Fruit fly (Drosophila melanogaster) whole organism, embryonic: Measurements from ENCODE around the gene CG34298.
A peak's percentile ranks its signal among the peaks of the same experiment; 100 is the strongest.

Source experiments
- Abd-B ChIP-seq: fragments of 200-800 bp; sonication (Bioruptor generic); optimal IDR thresholded peaks from 2 replicates; lab custom pipeline; 2018; ENCODE audit warnings: missing biosample characterization, mild to moderate bottlenecking, missing genetic modification characterization, moderate library complexity
- Asciz ChIP-seq: fragments of 200-800 bp; sonication (Bioruptor generic); optimal IDR thresholded peaks from 2 replicates; lab custom pipeline; 2017; ENCODE audit warnings: missing biosample characterization, mild to moderate bottlenecking, missing genetic modification characterization, missing genetic modification reagents
- CG10654 ChIP-seq: fragments of 200-800 bp; sonication (Bioruptor generic); optimal IDR thresholded peaks from 2 replicates; lab custom pipeline; 2016; ENCODE audit warnings: missing biosample characterization, missing genetic modification characterization
- CG10959 ChIP-seq: fragments of 200-800 bp; sonication (Bioruptor generic); IDR thresholded peaks from 2 replicates; pipeline ENCODE4 v1.3.6; 2022; ENCODE audit warnings: missing biosample characterization, missing genetic modification characterization
- CG11695 ChIP-seq: fragments of 200-800 bp; sonication (Bioruptor generic); IDR thresholded peaks from 3 replicates; pipeline ENCODE4 v1.3.6; 2022; ENCODE audit warnings: missing biosample characterization, missing genetic modification characterization
- CG11723 ChIP-seq: fragments of 200-800 bp; sonication (Bioruptor generic); optimal IDR thresholded peaks from 2 replicates; lab custom pipeline; 2017; ENCODE audit warnings: missing biosample characterization, mild to moderate bottlenecking, missing genetic modification characterization
- CG12299 ChIP-seq: fragments of 200-800 bp; sonication (Bioruptor generic); optimal IDR thresholded peaks from 2 replicates; lab custom pipeline; 2018; ENCODE audit warnings: missing biosample characterization, mild to moderate bottlenecking, missing genetic modification characterization
- CG13296 ChIP-seq: fragments of 200-800 bp; sonication (Bioruptor generic); optimal IDR thresholded peaks from 3 replicates; lab custom pipeline; 2018; ENCODE audit warnings: missing biosample characterization, mild to moderate bottlenecking, missing genetic modification characterization
- CG14860 ChIP-seq: fragments of 200-800 bp; sonication (Bioruptor generic); IDR thresholded peaks from 3 replicates; pipeline ENCODE4 v1.3.6; 2022; ENCODE audit warnings: missing biosample characterization, missing genetic modification characterization; ENCODE audit not compliant: partially characterized antibody
- CG15011 ChIP-seq: fragments of 200-800 bp; sonication (Bioruptor generic); optimal IDR thresholded peaks from 3 replicates; lab custom pipeline; 2018; ENCODE audit warnings: missing biosample characterization, mild to moderate bottlenecking, missing genetic modification characterization
- CG1647 ChIP-seq: fragments of 200-800 bp; sonication (Bioruptor generic); optimal IDR thresholded peaks from 3 replicates; lab custom pipeline; 2016; ENCODE audit warnings: missing biosample characterization, missing genetic modification characterization
- CG17361 ChIP-seq: fragments of 200-800 bp; sonication (Bioruptor generic); IDR thresholded peaks from 3 replicates; pipeline ENCODE4 v1.3.6; 2022; ENCODE audit warnings: missing biosample characterization, missing genetic modification characterization
- CG18262 ChIP-seq: fragments of 200-800 bp; optimal IDR thresholded peaks from 3 replicates; lab custom pipeline; 2019; ENCODE audit warnings: missing biosample characterization, mild to moderate bottlenecking, missing genetic modification characterization, moderate library complexity
- CG30403 ChIP-seq: fragments of 200-800 bp; sonication (Bioruptor generic); optimal IDR thresholded peaks from 3 replicates; lab custom pipeline; 2016; ENCODE audit warnings: missing biosample characterization, missing genetic modification characterization
- CG31365 ChIP-seq: fragments of 200-800 bp; sonication (Bioruptor generic); optimal IDR thresholded peaks from 2 replicates; lab custom pipeline; 2018; ENCODE audit warnings: missing biosample characterization, mild to moderate bottlenecking, missing genetic modification characterization
- CG3726 ChIP-seq: fragments of 200-800 bp; sonication (Bioruptor generic); IDR thresholded peaks from 3 replicates; pipeline ENCODE4, ENCODE4 v1.3.6; 2022; ENCODE audit warnings: missing biosample characterization, missing genetic modification characterization
- CG5180 ChIP-seq: fragments of 200-800 bp; sonication (Bioruptor generic); optimal IDR thresholded peaks from 3 replicates; lab custom pipeline; 2017; ENCODE audit warnings: missing biosample characterization, missing genetic modification characterization, mild to moderate bottlenecking, moderate library complexity, missing genetic modification reagents
- CG6791 ChIP-seq: fragments of 200-800 bp; sonication (Bioruptor generic); IDR thresholded peaks from 3 replicates; pipeline ENCODE4 v1.3.6; 2022; ENCODE audit warnings: missing biosample characterization, missing genetic modification characterization; ENCODE audit not compliant: partially characterized antibody
- CG9817 ChIP-seq: fragments of 200-800 bp; sonication (Bioruptor generic); optimal IDR thresholded peaks from 2 replicates; lab custom pipeline; 2018; ENCODE audit warnings: missing biosample characterization, mild to moderate bottlenecking, missing genetic modification characterization, moderate library complexity
- CG9876 ChIP-seq: fragments of 200-800 bp; sonication (Bioruptor generic); optimal IDR thresholded peaks from 2 replicates; lab custom pipeline; 2016; ENCODE audit warnings: missing biosample characterization, missing genetic modification characterization
- Camta ChIP-seq: fragments of 200-800 bp; sonication (Bioruptor generic); optimal IDR thresholded peaks from 2 replicates; lab custom pipeline; 2016; ENCODE audit warnings: missing biosample characterization, missing genetic modification characterization
- Ets97D ChIP-seq: fragments of 200-800 bp; sonication (Bioruptor generic); optimal IDR thresholded peaks from 3 replicates; lab custom pipeline; 2016; ENCODE audit warnings: missing biosample characterization, missing genetic modification characterization
- Fer1 ChIP-seq: fragments of 200-800 bp; sonication (Bioruptor generic); optimal IDR thresholded peaks from 2 replicates; lab custom pipeline; 2017; ENCODE audit warnings: missing biosample characterization, mild to moderate bottlenecking, missing genetic modification characterization
- Gsc ChIP-seq: fragments of 200-800 bp; sonication (Bioruptor generic); IDR thresholded peaks from 2 replicates; pipeline ENCODE4 v1.3.6; 2022; ENCODE audit warnings: missing biosample characterization, missing genetic modification characterization
- HLH3B ChIP-seq: fragments of 200-800 bp; sonication (Bioruptor generic); IDR thresholded peaks from 2 replicates; pipeline ENCODE4 v1.3.6; 2022; ENCODE audit warnings: missing biosample characterization, missing genetic modification characterization
- MESR4 ChIP-seq: fragments of 200-800 bp; sonication (Bioruptor generic); optimal IDR thresholded peaks from 2 replicates; lab custom pipeline; 2018; ENCODE audit warnings: missing biosample characterization, mild to moderate bottlenecking, missing genetic modification characterization, moderate library complexity
- Ssrp ChIP-seq: fragments of 200-800 bp; sonication (Bioruptor generic); optimal IDR thresholded peaks from 2 replicates; lab custom pipeline; 2018; ENCODE audit warnings: missing biosample characterization, mild to moderate bottlenecking, missing genetic modification characterization, moderate library complexity
- Tbp ChIP-seq: fragments of >200 bp; optimal IDR thresholded peaks from 2 replicates; lab custom pipeline; 2018; ENCODE audit warnings: missing biosample characterization, missing genetic modification characterization
- Xbp1 ChIP-seq: fragments of 200-800 bp; sonication (Bioruptor generic); optimal IDR thresholded peaks from 3 replicates; lab custom pipeline; 2016; ENCODE audit warnings: missing biosample characterization, mild to moderate bottlenecking, missing genetic modification characterization
- ase ChIP-seq: fragments of 200-800 bp; sonication (Bioruptor generic); IDR thresholded peaks from 3 replicates; pipeline ENCODE4 v1.3.6; 2022; ENCODE audit warnings: missing biosample characterization, missing genetic modification characterization
- cg ChIP-seq: fragments of 200-800 bp; sonication (Bioruptor generic); optimal IDR thresholded peaks from 3 replicates; lab custom pipeline; 2019; ENCODE audit warnings: missing biosample characterization, mild to moderate bottlenecking, missing genetic modification characterization, moderate library complexity
- crol ChIP-seq: fragments of 200-800 bp; sonication (Bioruptor generic); IDR thresholded peaks from 2 replicates; pipeline ENCODE4 v1.3.6; 2022; ENCODE audit warnings: missing biosample characterization, missing genetic modification characterization
- cwo ChIP-seq: fragments of 200-800 bp; sonication (Bioruptor generic); optimal IDR thresholded peaks from 3 replicates; lab custom pipeline; 2017; ENCODE audit warnings: missing biosample characterization, missing genetic modification characterization, mild to moderate bottlenecking, moderate library complexity, missing genetic modification reagents
- dmrt99B ChIP-seq: fragments of 200-800 bp; sonication (Bioruptor generic); optimal IDR thresholded peaks from 2 replicates; lab custom pipeline; 2018; ENCODE audit warnings: missing biosample characterization, mild to moderate bottlenecking, missing genetic modification characterization, moderate library complexity
- gce ChIP-seq: fragments of 200-800 bp; sonication (Bioruptor generic); IDR thresholded peaks from 3 replicates; pipeline ENCODE4 v1.3.6; 2022; ENCODE audit warnings: missing biosample characterization, missing genetic modification characterization
- grau ChIP-seq: fragments of 200-800 bp; optimal IDR thresholded peaks from 3 replicates; lab custom pipeline; 2019; ENCODE audit warnings: missing biosample characterization, mild to moderate bottlenecking, missing genetic modification characterization, moderate library complexity
- gsb-n ChIP-seq: fragments of 200-800 bp; sonication (Bioruptor generic); optimal IDR thresholded peaks from 3 replicates; lab custom pipeline; 2018; ENCODE audit warnings: missing biosample characterization, mild to moderate bottlenecking, missing genetic modification characterization
- hbn ChIP-seq: fragments of 200-800 bp; sonication (Bioruptor generic); IDR thresholded peaks from 2 replicates; pipeline ENCODE4 v1.3.6; 2022; ENCODE audit warnings: missing biosample characterization, missing genetic modification characterization; ENCODE audit not compliant: partially characterized antibody
- jigr1 ChIP-seq: fragments of 200-800 bp; sonication (Bioruptor generic); IDR thresholded peaks from 3 replicates; pipeline ENCODE4 v1.3.6; 2022; ENCODE audit warnings: missing biosample characterization, missing genetic modification characterization
- kay ChIP-seq: fragments of 200-800 bp; sonication (Bioruptor generic); optimal IDR thresholded peaks from 2 replicates; lab custom pipeline; 2016; ENCODE audit warnings: missing biosample characterization, missing genetic modification characterization
- lbe ChIP-seq: fragments of 200-800 bp; sonication (Bioruptor generic); optimal IDR thresholded peaks from 2 replicates; lab custom pipeline; 2016; ENCODE audit warnings: missing biosample characterization, mild to moderate bottlenecking, missing genetic modification characterization
- lmd ChIP-seq: fragments of 200-800 bp; sonication (Bioruptor generic); IDR thresholded peaks from 2 replicates; pipeline ENCODE4 v1.3.6; 2022; ENCODE audit warnings: missing biosample characterization, missing genetic modification characterization
- lola ChIP-seq, 3 experiments: fragments of >200 bp in 2 of 3; fragments of 200-800 bp in 1 of 3; sonication (Bioruptor generic) in 1 of 3; optimal IDR thresholded peaks; 2 replicates each; lab custom pipeline; 2017 to 2019; ENCODE audit warnings: missing biosample characterization in 3 of 3, missing genetic modification characterization in 3 of 3, mild to moderate bottlenecking in 1 of 3, moderate library complexity in 1 of 3
- maf-S ChIP-seq: fragments of 200-800 bp; sonication (Bioruptor generic); optimal IDR thresholded peaks from 2 replicates; lab custom pipeline; 2016; ENCODE audit warnings: missing biosample characterization, missing genetic modification characterization
- nmo ChIP-seq: fragments of 200-800 bp; sonication (Bioruptor generic); optimal IDR thresholded peaks from 2 replicates; lab custom pipeline; 2018; ENCODE audit warnings: missing biosample characterization, mild to moderate bottlenecking, missing genetic modification characterization, moderate library complexity
- row ChIP-seq: fragments of 200-800 bp; sonication (Bioruptor generic); IDR thresholded peaks from 3 replicates; pipeline ENCODE4 v1.3.6; 2022; ENCODE audit warnings: missing biosample characterization, missing genetic modification characterization
- scrt ChIP-seq: fragments of 200-800 bp; sonication (Bioruptor generic); optimal IDR thresholded peaks from 2 replicates; lab custom pipeline; 2018; ENCODE audit warnings: missing biosample characterization, mild to moderate bottlenecking, missing genetic modification characterization, moderate library complexity
- sisA ChIP-seq: fragments of 200-800 bp; sonication (Bioruptor generic); IDR thresholded peaks from 2 replicates; pipeline ENCODE4 v1.3.6; 2022; ENCODE audit warnings: missing biosample characterization, missing genetic modification characterization
- sqz ChIP-seq: fragments of 200-800 bp; sonication (Bioruptor generic); optimal IDR thresholded peaks from 3 replicates; lab custom pipeline; 2018; ENCODE audit warnings: missing biosample characterization, mild to moderate bottlenecking, missing genetic modification characterization
- unpg ChIP-seq: fragments of 200-800 bp; sonication (Bioruptor generic); optimal IDR thresholded peaks from 3 replicates; lab custom pipeline; 2018; ENCODE audit warnings: missing biosample characterization, mild to moderate bottlenecking, missing genetic modification characterization, moderate library complexity

CG34298 gene

dm6 chr3R:29983073-29983544, 16.5 kb upstream of the CG34298 start, which contains the start of gene CG7896 (continued):
- TF ChIP-seq dmrt99B (tag; lab: Kevin White, UChicago) = peak; percentile 75
- TF ChIP-seq ase (GFP tag; lab: Robert Waterston, UW) = peak; percentile 53; the same call in 1 of the 3 replicates
- TF ChIP-seq lmd (GFP tag; lab: Robert Waterston, UW) = peak; percentile 87
- no peak for TF ChIP-seq CG12299
- TF ChIP-seq Ssrp (tag; lab: Kevin White, UChicago) = peak; percentile 42
- TF ChIP-seq CG15011 = peak; percentile 40
- TF ChIP-seq CG6791 (GFP tag; lab: Robert Waterston, UW) = 0 out of 3 replicates have a peak, but pooled peaks have one; percentile 27
- TF ChIP-seq gce (GFP tag; lab: Robert Waterston, UW) = peak; percentile 69; the same call in 1 of the 3 replicates
- peak; percentile 78 for TF ChIP-seq Fer1 (GFP tag; lab: Kevin White, UChicago)
- TF ChIP-seq CG11723 (GFP tag; lab: Kevin White, UChicago) = peak; percentile 52
- peak; percentile 64 for TF ChIP-seq Xbp1
- TF ChIP-seq Asciz (GFP tag; lab: Kevin White, UChicago) = peak; percentile 4
- peak; percentile 40 for TF ChIP-seq CG5180 (GFP tag; lab: Kevin White, UChicago)
- TF ChIP-seq lbe (GFP tag; lab: Kevin White, UChicago) = peak; percentile 87
- TF ChIP-seq lola (GFP tag; optimal IDR thresholded peaks at IDR 0.05; lab: Kevin White, UChicago) = peak in 1 of 3 experiments; percentile 54
- peak; percentile 61 for TF ChIP-seq scrt (GFP tag; lab: Kevin White, UChicago)
- peak; percentile 50 for TF ChIP-seq CG9817
- TF ChIP-seq CG17361 (GFP tag; lab: Robert Waterston, UW) = peak; percentile 86
- TF ChIP-seq CG3726 (GFP tag; lab: Robert Waterston, UW) = peak; percentile 74; the same call in 2 of the 3 replicates
- no peak for TF ChIP-seq CG9876
- peak; percentile 69 for TF ChIP-seq grau (tag; lab: Kevin White, UChicago)
- no peak for TF ChIP-seq CG10654 (GFP tag; lab: Kevin White, UChicago)
- peak; percentile 69 for TF ChIP-seq CG13296 (GFP tag; lab: Kevin White, UChicago)
- TF ChIP-seq nmo (GFP tag; lab: Kevin White, UChicago) = peak; percentile 89
- TF ChIP-seq CG31365 = no peak
- peak; percentile 82 for TF ChIP-seq CG18262 (tag; lab: Kevin White, UChicago)
- peak; percentile 77 for TF ChIP-seq CG30403 (GFP tag; lab: Kevin White, UChicago)
- TF ChIP-seq Camta (GFP tag; lab: Kevin White, UChicago) = no peak
- no peak for TF ChIP-seq CG14860 (GFP tag; lab: Robert Waterston, UW)
- peak; percentile 12 for TF ChIP-seq gsb-n (tag; lab: Kevin White, UChicago)
- TF ChIP-seq CG1647 (GFP tag; lab: Kevin White, UChicago) = no peak
- TF ChIP-seq crol (GFP tag; lab: Robert Waterston, UW) = 0 out of 2 replicates have a peak, but pooled peaks have one; percentile 28
- peak; percentile 76 for TF ChIP-seq HLH3B (GFP tag; lab: Robert Waterston, UW)
- TF ChIP-seq kay (GFP tag; lab: Kevin White, UChicago) = no peak
- TF ChIP-seq row = peak; percentile 94
- TF ChIP-seq cg (GFP tag; lab: Kevin White, UChicago) = no peak
- peak; percentile 65; the same call in 1 of the 3 replicates for TF ChIP-seq jigr1 (GFP tag; lab: Robert Waterston, UW)
- TF ChIP-seq MESR4 = no peak
- TF ChIP-seq Tbp (GFP tag; lab: Kevin White, UChicago) = no peak
- TF ChIP-seq sqz = peak; percentile 37
- no peak for TF ChIP-seq Ets97D (GFP tag; lab: Kevin White, UChicago)
- TF ChIP-seq cwo (GFP tag; lab: Kevin White, UChicago) = peak; percentile 60
- TF ChIP-seq CG10959 (GFP tag; lab: Robert Waterston, UW) = peak; percentile 50
- peak; percentile 62 for TF ChIP-seq Gsc (GFP tag; lab: Robert Waterston, UW)
- peak; percentile 76 for TF ChIP-seq sisA (GFP tag; lab: Robert Waterston, UW)
- TF ChIP-seq maf-S (GFP tag; lab: Kevin White, UChicago) = no peak
- TF ChIP-seq CG11695 (GFP tag; lab: Robert Waterston, UW) = peak; percentile 83
- TF ChIP-seq unpg = peak; percentile 58
- peak; percentile 54 for TF ChIP-seq Abd-B
- no peak for TF ChIP-seq hbn (GFP tag; lab: Robert Waterston, UW)
